Fruit fly (Drosophila melanogaster) whole organism, pupa: ENCODE data around the gene mtDNA-helicase.

Source experiments
- CG14655 ChIP-seq: fragments of 200-800 bp; sonication (Bioruptor generic); optimal IDR thresholded peaks from 3 replicates; lab custom pipeline; 2017; ENCODE audit warnings: mild to moderate bottlenecking, missing biosample characterization, missing genetic modification reagents, missing genetic modification characterization
- CG9948 ChIP-seq: fragments of 200-800 bp; sonication (Bioruptor generic); optimal IDR thresholded peaks from 2 replicates; lab custom pipeline; 2018; ENCODE audit warnings: missing biosample characterization, mild to moderate bottlenecking, missing genetic modification characterization, moderate library complexity

dm6 chr2L:9937908-9938307, 44.7 kb upstream of the mtDNA-helicase start, which contains the start of gene Arglu1:
- no peak for TF ChIP-seq CG9948 (tag; lab: Kevin White, UChicago)
- TF ChIP-seq CG14655 (GFP tag; lab: Kevin White, UChicago) = no peak
